Worm (Caenorhabditis elegans) whole organism, young adult: ENCODE data around the gene snt-3.

Source experiments
- B0261.1 ChIP-seq: sonication (generic microtip); optimal IDR thresholded peaks from 2 replicates; lab custom pipeline; 2016; ENCODE audit warnings: mild to moderate bottlenecking, missing genetic modification characterization, moderate library complexity, missing compliant biosample characterization
- F22D6.2 ChIP-seq: sonication (generic microtip); optimal IDR thresholded peaks from 2 replicates; lab custom pipeline; 2016; ENCODE audit warnings: mild to moderate bottlenecking, missing genetic modification characterization, missing compliant biosample characterization
- F37B4.10 ChIP-seq: fragments of 200-800 bp; sonication (Bioruptor generic); IDR thresholded peaks from 2 replicates; pipeline ENCODE4 v1.3.6; 2022; ENCODE audit warnings: missing genetic modification characterization, missing compliant biosample characterization
- F52B5.7 ChIP-seq: sonication (generic microtip); optimal IDR thresholded peaks from 2 replicates; lab custom pipeline; 2016; ENCODE audit warnings: mild to moderate bottlenecking, missing genetic modification characterization, missing compliant biosample characterization
- F57C9.4 ChIP-seq: sonication (generic microtip); optimal IDR thresholded peaks from 2 replicates; lab custom pipeline; 2017; ENCODE audit warnings: mild to moderate bottlenecking, missing genetic modification characterization, missing compliant biosample characterization
- T07F8.4 ChIP-seq: sonication (generic microtip); optimal IDR thresholded peaks from 2 replicates; lab custom pipeline; 2016; ENCODE audit warnings: mild to moderate bottlenecking, missing genetic modification characterization, moderate library complexity, missing compliant biosample characterization
- Y53G8AR.9 ChIP-seq: fragments of 200-800 bp; sonication (Bioruptor generic); conservative IDR thresholded peaks from 2 replicates; pipeline ENCODE4 v1.3.6; 2022; ENCODE audit warnings: missing genetic modification reagents, missing genetic modification characterization, missing compliant biosample characterization
- ZK185.1 ChIP-seq: sonication (generic microtip); optimal IDR thresholded peaks from 2 replicates; lab custom pipeline; 2016; ENCODE audit warnings: mild to moderate bottlenecking, missing genetic modification characterization, missing compliant biosample characterization; ENCODE audit not compliant: poor library complexity, severe bottlenecking
- akir-1 ChIP-seq: fragments of 200-800 bp; sonication (Bioruptor generic); optimal IDR thresholded peaks from 2 replicates; lab custom pipeline; 2018; ENCODE audit warnings: mild to moderate bottlenecking, missing genetic modification characterization, moderate library complexity, missing compliant biosample characterization
- ama-1 ChIP-seq, 3 experiments: fragments of 150-350 bp in 1 of 3; sonication (generic microtip) in 2 of 3; optimal IDR thresholded peaks; 2 replicates each; lab custom pipeline; 2014 to 2018; ENCODE audit warnings: missing biosample characterization in 2 of 3, missing genetic modification characterization in 2 of 3, missing genetic modification reagents in 2 of 3
- aptf-3 ChIP-seq: fragments of 200-800 bp; sonication (Bioruptor generic); IDR thresholded peaks from 2 replicates; pipeline ENCODE4 v1.3.6; 2022; ENCODE audit warnings: missing genetic modification characterization, missing compliant biosample characterization
- atf-7 ChIP-seq: sonication (generic microtip); optimal IDR thresholded peaks from 2 replicates; lab custom pipeline; 2017; ENCODE audit warnings: mild to moderate bottlenecking, missing genetic modification characterization, missing compliant biosample characterization
- bed-2 ChIP-seq: fragments of 200-800 bp; sonication (Bioruptor generic); IDR thresholded peaks from 2 replicates; pipeline ENCODE4 v1.3.6; 2022; ENCODE audit warnings: missing genetic modification reagents, missing genetic modification characterization, missing compliant biosample characterization
- ceh-79 ChIP-seq: sonication (generic microtip); optimal IDR thresholded peaks from 2 replicates; lab custom pipeline; 2017; ENCODE audit warnings: mild to moderate bottlenecking, missing genetic modification characterization, missing compliant biosample characterization
- die-1 ChIP-seq: sonication (generic microtip); optimal IDR thresholded peaks from 2 replicates; lab custom pipeline; 2016; ENCODE audit warnings: missing genotype, mild to moderate bottlenecking, missing genetic modification characterization, missing compliant biosample characterization
- dox-1 ChIP-seq: fragments of 200-800 bp; sonication (Bioruptor generic); IDR thresholded peaks from 2 replicates; pipeline ENCODE4 v1.3.6; 2022; ENCODE audit warnings: missing genetic modification reagents, missing genetic modification characterization, missing compliant biosample characterization
- efl-1 ChIP-seq: fragments of 150-350 bp; optimal IDR thresholded peaks from 2 replicates; lab custom pipeline; 2014; ENCODE audit warnings: missing biosample characterization, missing genetic modification reagents, missing genetic modification characterization
- egl-44 ChIP-seq: fragments of 200-800 bp; sonication (Bioruptor generic); IDR thresholded peaks from 2 replicates; pipeline ENCODE4 v1.3.6; 2022; ENCODE audit warnings: missing genetic modification reagents, missing genetic modification characterization, missing compliant biosample characterization
- ekl-4 ChIP-seq: fragments of 200-800 bp; sonication (Bioruptor generic); IDR thresholded peaks from 2 replicates; pipeline ENCODE4 v1.3.6; 2022; ENCODE audit warnings: missing genetic modification reagents, missing genetic modification characterization, missing compliant biosample characterization
- gei-17 ChIP-seq: fragments of 200-800 bp; sonication (Bioruptor generic); optimal IDR thresholded peaks from 2 replicates; lab custom pipeline; 2018; ENCODE audit warnings: mild to moderate bottlenecking, missing genetic modification characterization, missing compliant biosample characterization
- him-1 ChIP-seq: sonication (generic microtip); optimal IDR thresholded peaks from 2 replicates; lab custom pipeline; 2016; ENCODE audit warnings: missing genotype, missing genetic modification reagents, missing genetic modification characterization, missing compliant biosample characterization
- hmg-1.2 ChIP-seq: fragments of 200-800 bp; sonication (Bioruptor generic); IDR thresholded peaks from 2 replicates; pipeline ENCODE4 v1.3.6; 2022; ENCODE audit warnings: missing genetic modification reagents, missing genetic modification characterization, missing compliant biosample characterization
- lin-35 ChIP-seq, 3 experiments: fragments of 150-350 bp in 2 of 3; sonication (generic microtip) in 1 of 3; optimal IDR thresholded peaks; 2 replicates each; lab custom pipeline; 2014 to 2018; ENCODE audit warnings: missing biosample characterization in 3 of 3, missing genetic modification characterization in 3 of 3, missing genetic modification reagents in 3 of 3
- madf-10 ChIP-seq: sonication (generic microtip); optimal IDR thresholded peaks from 2 replicates; lab custom pipeline; 2016; ENCODE audit warnings: mild to moderate bottlenecking, missing genetic modification characterization, missing compliant biosample characterization
- madf-3 ChIP-seq: fragments of 200-800 bp; sonication (Bioruptor generic); IDR thresholded peaks from 2 replicates; pipeline ENCODE4 v1.3.6; 2022; ENCODE audit warnings: missing genetic modification reagents, missing genetic modification characterization, missing compliant biosample characterization
- madf-6 ChIP-seq: fragments of 200-800 bp; sonication (Bioruptor generic); IDR thresholded peaks from 2 replicates; pipeline ENCODE4 v1.3.6; 2022; ENCODE audit warnings: missing genetic modification reagents, missing genetic modification characterization, missing compliant biosample characterization
- nhr-179 ChIP-seq: sonication (generic microtip); optimal IDR thresholded peaks from 2 replicates; lab custom pipeline; 2016; ENCODE audit warnings: mild to moderate bottlenecking, missing genetic modification characterization, missing compliant biosample characterization
- pbrm-1 ChIP-seq: fragments of 200-800 bp; sonication (Bioruptor generic); IDR thresholded peaks from 2 replicates; pipeline ENCODE4 v1.3.6; 2022; ENCODE audit warnings: missing genetic modification reagents, missing genetic modification characterization, missing compliant biosample characterization
- rcor-1 ChIP-seq: fragments of 200-800 bp; sonication (Bioruptor generic); IDR thresholded peaks from 2 replicates; pipeline ENCODE4 v1.3.6; 2022; ENCODE audit warnings: missing genetic modification reagents, missing genetic modification characterization, missing compliant biosample characterization
- sdz-38 ChIP-seq: sonication (generic microtip); optimal IDR thresholded peaks from 2 replicates; lab custom pipeline; 2016; ENCODE audit warnings: missing genotype, missing genetic modification characterization, missing compliant biosample characterization
- snpc-1.1 ChIP-seq: sonication (generic microtip); optimal IDR thresholded peaks from 2 replicates; lab custom pipeline; 2017; ENCODE audit warnings: missing genetic modification characterization, mild to moderate bottlenecking, missing compliant biosample characterization, antibody characterized with exemption, moderate library complexity, missing genotype, missing genetic modification reagents; ENCODE audit not compliant: insufficient read depth
- snpc-4 ChIP-seq, 5 experiments: fragments of 150-350 bp in 1 of 5; sonication (generic microtip) in 4 of 5; optimal IDR thresholded peaks; 2 replicates each; lab custom pipeline; 2014 to 2018; ENCODE audit warnings: missing genetic modification characterization in 5 of 5, missing biosample characterization in 3 of 5, antibody characterized with exemption in 2 of 5, mild to moderate bottlenecking in 2 of 5, missing compliant biosample characterization in 2 of 5, missing genotype in 2 of 5, moderate library complexity in 2 of 5, missing genetic modification reagents in 1 of 5
- somi-1 ChIP-seq: fragments of 200-800 bp; sonication (Bioruptor generic); optimal IDR thresholded peaks from 2 replicates; lab custom pipeline; 2018; ENCODE audit warnings: mild to moderate bottlenecking, missing genetic modification characterization, missing compliant biosample characterization
- tbp1 ChIP-seq: fragments of 200-800 bp; sonication (Bioruptor generic); optimal IDR thresholded peaks from 2 replicates; lab custom pipeline; 2018; ENCODE audit warnings: mild to moderate bottlenecking, missing genetic modification characterization, missing compliant biosample characterization
- tlf-1 ChIP-seq: fragments of 200-800 bp; sonication (Bioruptor generic); optimal IDR thresholded peaks from 2 replicates; lab custom pipeline; 2018; ENCODE audit warnings: mild to moderate bottlenecking, missing genetic modification characterization, missing compliant biosample characterization
- unc-130 ChIP-seq: sonication (generic microtip); optimal IDR thresholded peaks from 2 replicates; lab custom pipeline; 2016; ENCODE audit warnings: missing genetic modification reagents, missing genetic modification characterization, missing compliant biosample characterization
- ztf-26 ChIP-seq: sonication (generic microtip); optimal IDR thresholded peaks from 2 replicates; lab custom pipeline; 2017; ENCODE audit warnings: missing genetic modification characterization, missing compliant biosample characterization

Gene snt-3

DNA sequence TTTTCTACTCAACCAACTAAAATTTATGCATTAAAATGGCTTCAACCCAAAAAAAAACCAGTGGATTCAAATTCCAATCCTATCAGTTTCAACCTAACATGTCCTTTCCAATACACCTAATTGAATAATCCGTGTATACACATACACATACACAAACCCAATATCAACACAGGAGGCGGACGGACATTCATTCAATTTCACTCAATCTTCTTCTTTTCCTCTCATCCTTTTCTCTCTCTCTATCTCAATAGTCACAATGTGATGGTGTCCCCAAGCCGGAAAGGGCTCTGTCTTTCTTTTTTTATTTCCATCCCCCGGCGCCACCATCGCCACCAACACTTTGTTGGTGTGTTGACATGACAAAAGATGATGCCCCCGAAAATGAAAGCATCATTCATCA lies 21.0 kb downstream of the snt-3 start:
- TF ChIP-seq snpc-4 (GFP tag; optimal IDR thresholded peaks at IDR 0.05; lab: Kevin White, UChicago) (no peak), snpc-4 (tag; optimal IDR thresholded peaks at IDR 0.05; lab: Kevin White, UChicago) (no peak), akir-1 (no peak), madf-10 (tag; lab: Kevin White, UChicago) (no peak), snpc-1.1 (tag; lab: Kevin White, UChicago) (no peak), him-1 (tag; lab: Kevin White, UChicago) (no peak), pbrm-1 (no peak), tlf-1 (GFP tag; lab: Kevin White, UChicago) (no peak), F57C9.4 (tag; lab: Kevin White, UChicago) (no peak), T07F8.4 (no peak), madf-6 (no peak), B0261.1 (tag; lab: Kevin White, UChicago) (no peak), F52B5.7 (tag; lab: Kevin White, UChicago) (no peak), ama-1 (optimal IDR thresholded peaks at IDR 0.05; lab: Kevin White, UChicago) (no peak), ama-1 (GFP tag; optimal IDR thresholded peaks at IDR 0.05; lab: Kevin White, UChicago) (no peak), aptf-3 (GFP tag; lab: Robert Waterston, UW) (no peak), F22D6.2 (tag; lab: Kevin White, UChicago) (no peak), atf-7 (tag; lab: Kevin White, UChicago) (no peak), lin-35 (GFP tag; optimal IDR thresholded peaks at IDR 0.05; lab: Kevin White, UChicago) (no peak)

ce11 chrV:1342712-1343111 lies 28.1 kb downstream of the snt-3 start:
- no peak for TF ChIP-seq unc-130
- TF ChIP-seq nhr-179: no peak
- no peak for TF ChIP-seq madf-10 (tag; lab: Kevin White, UChicago)
- no peak for TF ChIP-seq madf-3
- TF ChIP-seq B0261.1 (tag; lab: Kevin White, UChicago): no peak
- TF ChIP-seq pbrm-1: no peak
- TF ChIP-seq egl-44 (GFP tag; lab: Robert Waterston, UW): no peak
- TF ChIP-seq ceh-79 (tag; lab: Kevin White, UChicago): no peak
- no peak for TF ChIP-seq ZK185.1
- no peak for TF ChIP-seq bed-2 (GFP tag; lab: Robert Waterston, UW)
- TF ChIP-seq Y53G8AR.9 (GFP tag; lab: Robert Waterston, UW): no peak
- TF ChIP-seq, all 124 proteins: peak for 0

DNA sequence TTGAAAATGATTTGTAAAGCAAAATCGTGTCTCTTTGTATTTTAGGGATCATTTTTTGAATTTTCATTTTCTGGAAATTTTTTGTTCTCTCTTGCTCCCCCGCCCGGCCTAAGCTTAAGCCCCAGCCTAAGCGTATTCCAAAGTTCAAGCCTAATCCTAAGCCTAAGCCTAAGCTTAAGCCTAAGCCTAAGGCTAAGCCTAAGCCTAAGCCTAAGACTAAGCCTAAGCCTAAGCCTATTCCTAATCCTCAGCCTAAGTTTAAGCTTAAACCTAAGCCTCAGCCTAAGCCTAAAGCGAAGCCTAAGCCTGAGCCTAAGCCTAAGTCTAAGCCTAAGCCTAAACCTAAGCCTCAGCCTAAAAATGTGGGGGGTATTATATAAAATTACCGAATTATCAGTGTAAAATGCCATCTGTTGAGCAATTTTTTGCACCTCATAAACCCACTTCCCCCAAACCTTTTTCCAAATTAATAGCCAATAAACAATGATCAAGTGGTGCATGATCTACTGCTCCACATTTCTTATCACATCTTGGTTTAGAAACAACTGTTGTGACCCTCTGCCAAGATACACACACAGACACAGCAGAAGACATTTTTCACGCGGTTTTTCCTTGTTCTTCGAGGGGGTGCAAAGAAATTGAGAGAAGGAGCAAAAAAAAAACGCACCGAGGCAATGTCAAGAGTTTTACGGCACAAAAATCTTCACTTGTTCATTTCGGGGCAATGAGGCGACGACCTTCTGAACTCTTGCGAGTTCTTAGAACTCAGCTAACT lies 29.4 kb downstream of the snt-3 start:
- no peak for TF ChIP-seq tbp1 (GFP tag; lab: Kevin White, UChicago)
- no peak for TF ChIP-seq F37B4.10 (GFP tag; lab: Robert Waterston, UW)
- TF ChIP-seq efl-1 (GFP tag; lab: Kevin White, UChicago): no peak
- TF ChIP-seq hmg-1.2 (GFP tag; lab: Robert Waterston, UW): no peak
- TF ChIP-seq ekl-4 (GFP tag; lab: Robert Waterston, UW): no peak
- no peak for TF ChIP-seq F57C9.4 (tag; lab: Kevin White, UChicago)

DNA sequence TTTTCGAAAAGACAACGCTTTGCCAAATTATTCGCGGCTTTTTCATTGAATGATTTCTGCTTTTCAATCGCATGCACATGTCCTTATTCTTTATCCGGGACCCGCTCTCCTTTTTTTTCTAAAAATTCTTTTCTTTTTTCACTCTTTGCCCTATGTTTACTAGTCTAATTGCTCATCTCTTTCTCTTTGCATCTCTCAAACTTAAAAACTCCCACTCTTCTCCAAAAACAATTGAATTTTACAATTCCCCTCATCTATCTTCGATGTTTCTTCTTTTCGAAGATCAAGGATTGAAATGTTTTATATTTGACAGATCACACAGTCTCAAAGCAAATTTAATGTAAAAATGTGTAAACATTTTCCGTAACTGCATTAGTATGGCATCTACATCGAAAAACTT lies 33.1 kb downstream of the snt-3 start:
- TF ChIP-seq rcor-1 (GFP tag; lab: Robert Waterston, UW) (no peak), ztf-26 (tag; lab: Kevin White, UChicago) (no peak), sdz-38 (tag; lab: Kevin White, UChicago) (no peak), die-1 (tag; lab: Kevin White, UChicago) (no peak), somi-1 (GFP tag; lab: Kevin White, UChicago) (no peak), dox-1 (GFP tag; lab: Robert Waterston, UW) (no peak), gei-17 (GFP tag; lab: Kevin White, UChicago) (no peak)
